Fruit fly (Drosophila melanogaster) whole organism, prepupa: Measurements from ENCODE around the gene CG14374.

Experiments used
- Blimp-1 ChIP-seq: fragments of 200-800 bp; sonication (Bioruptor generic); optimal IDR thresholded peaks from 3 replicates; lab custom pipeline; 2017; ENCODE audit warnings: missing biosample characterization, missing genetic modification characterization, mild to moderate bottlenecking, moderate library complexity, missing genetic modification reagents
- CG10631 ChIP-seq: fragments of 200-800 bp; sonication (Bioruptor generic); optimal IDR thresholded peaks from 2 replicates; lab custom pipeline; 2016; ENCODE audit warnings: missing biosample characterization, missing genetic modification characterization
- CG10669 ChIP-seq: fragments of 200-800 bp; sonication (Bioruptor generic); optimal IDR thresholded peaks from 3 replicates; lab custom pipeline; 2018; ENCODE audit warnings: missing biosample characterization, mild to moderate bottlenecking, missing genetic modification characterization, moderate library complexity
- CG11294 ChIP-seq: fragments of 200-800 bp; sonication (Bioruptor generic); IDR thresholded peaks from 2 replicates; pipeline ENCODE4 v1.3.6; 2022; ENCODE audit warnings: missing biosample characterization, missing genetic modification characterization
- CG11762 ChIP-seq: fragments of 200-800 bp; sonication (Bioruptor generic); optimal IDR thresholded peaks from 3 replicates; lab custom pipeline; 2016; ENCODE audit warnings: missing biosample characterization, missing genetic modification characterization; ENCODE audit not compliant: insufficient read depth
- CG11902 ChIP-seq: fragments of 200-800 bp; sonication (Bioruptor generic); optimal IDR thresholded peaks from 3 replicates; lab custom pipeline; 2016; ENCODE audit warnings: missing biosample characterization, missing genetic modification characterization
- CG15336 ChIP-seq: fragments of 200-800 bp; sonication (Bioruptor generic); IDR thresholded peaks from 2 replicates; pipeline ENCODE4 v1.3.6; 2022; ENCODE audit warnings: missing biosample characterization, missing genetic modification characterization
- CG1621 ChIP-seq: fragments of 200-800 bp; sonication (Bioruptor generic); optimal IDR thresholded peaks from 3 replicates; lab custom pipeline; 2018; ENCODE audit warnings: missing biosample characterization, mild to moderate bottlenecking, missing genetic modification characterization
- CG16779 ChIP-seq: fragments of 200-800 bp; sonication (Bioruptor generic); optimal IDR thresholded peaks from 3 replicates; lab custom pipeline; 2017; ENCODE audit warnings: missing biosample characterization, mild to moderate bottlenecking, missing genetic modification characterization
- CG31627 ChIP-seq: fragments of 200-800 bp; sonication (Bioruptor generic); optimal IDR thresholded peaks from 3 replicates; lab custom pipeline; 2016; ENCODE audit warnings: missing biosample characterization, missing genetic modification characterization
- CG32006 ChIP-seq: fragments of 200-800 bp; sonication (Bioruptor generic); optimal IDR thresholded peaks from 3 replicates; lab custom pipeline; 2017; ENCODE audit warnings: missing biosample characterization, mild to moderate bottlenecking, missing genetic modification characterization
- CG34406 ChIP-seq: fragments of 200-800 bp; sonication (Bioruptor generic); optimal IDR thresholded peaks from 3 replicates; lab custom pipeline; 2016; ENCODE audit warnings: missing biosample characterization, missing genetic modification characterization
- CG3919 ChIP-seq: fragments of 200-800 bp; sonication (Bioruptor generic); optimal IDR thresholded peaks from 3 replicates; lab custom pipeline; 2016; ENCODE audit warnings: missing biosample characterization, missing genetic modification characterization
- CG4318 ChIP-seq: fragments of 200-800 bp; sonication (Bioruptor generic); optimal IDR thresholded peaks from 3 replicates; lab custom pipeline; 2017; ENCODE audit warnings: missing biosample characterization, mild to moderate bottlenecking, missing genetic modification characterization
- CG6163 ChIP-seq: fragments of 200-800 bp; sonication (Bioruptor generic); IDR thresholded peaks from 3 replicates; pipeline ENCODE4 v1.3.6; 2022; ENCODE audit warnings: missing biosample characterization, missing genetic modification characterization
- CG6792 ChIP-seq: fragments of 200-800 bp; sonication (Bioruptor generic); optimal IDR thresholded peaks from 3 replicates; lab custom pipeline; 2016; ENCODE audit warnings: missing biosample characterization, missing genetic modification characterization
- CG6808 ChIP-seq: fragments of 200-800 bp; sonication (Bioruptor generic); optimal IDR thresholded peaks from 3 replicates; lab custom pipeline; 2017; ENCODE audit warnings: missing biosample characterization, missing genetic modification characterization, mild to moderate bottlenecking, moderate library complexity, missing genetic modification reagents
- CG7368 ChIP-seq: fragments of 200-800 bp; sonication (Bioruptor generic); optimal IDR thresholded peaks from 3 replicates; lab custom pipeline; 2016; ENCODE audit warnings: missing biosample characterization, missing genetic modification characterization
- CG8119 ChIP-seq: fragments of 200-800 bp; sonication (Bioruptor generic); IDR thresholded peaks from 3 replicates; pipeline ENCODE4 v1.3.6; 2022; ENCODE audit warnings: missing biosample characterization, missing genetic modification characterization
- CG8319 ChIP-seq: fragments of 200-800 bp; sonication (Bioruptor generic); optimal IDR thresholded peaks from 3 replicates; lab custom pipeline; 2016; ENCODE audit warnings: missing biosample characterization, missing genetic modification characterization
- CG9139 ChIP-seq: fragments of 200-800 bp; sonication (Bioruptor generic); optimal IDR thresholded peaks from 3 replicates; lab custom pipeline; 2017; ENCODE audit warnings: missing biosample characterization, mild to moderate bottlenecking, missing genetic modification characterization
- Eip75B ChIP-seq: fragments of 200-800 bp; sonication (Bioruptor generic); optimal IDR thresholded peaks from 3 replicates; lab custom pipeline; 2016; ENCODE audit warnings: missing biosample characterization, missing genetic modification characterization
- Eip78C ChIP-seq: fragments of 200-800 bp; sonication (Bioruptor generic); peaks from one replicate; lab custom pipeline; 2016; ENCODE audit warnings: missing biosample characterization, missing genetic modification characterization
- Eip93F ChIP-seq: fragments of 200-800 bp; sonication (Bioruptor generic); optimal IDR thresholded peaks from 2 replicates; lab custom pipeline; 2016; ENCODE audit warnings: missing biosample characterization, mild to moderate bottlenecking, missing genetic modification characterization
- Ets21C ChIP-seq: fragments of 200-800 bp; sonication (Bioruptor generic); optimal IDR thresholded peaks from 3 replicates; lab custom pipeline; 2016; ENCODE audit warnings: missing biosample characterization, missing genetic modification characterization
- Ets96B ChIP-seq: fragments of 200-800 bp; optimal IDR thresholded peaks from 2 replicates; lab custom pipeline; 2019; ENCODE audit warnings: missing biosample characterization, mild to moderate bottlenecking, missing genetic modification characterization, moderate library complexity
- Gug ChIP-seq: fragments of 200-800 bp; sonication (Bioruptor generic); IDR thresholded peaks from 2 replicates; pipeline ENCODE4 v1.3.6; 2022; ENCODE audit warnings: missing biosample characterization, missing genetic modification characterization
- Hr38 ChIP-seq: sonication (Bioruptor generic); optimal IDR thresholded peaks from 2 replicates; lab custom pipeline; 2016; ENCODE audit warnings: missing biosample characterization, missing genetic modification characterization
- Hr39 ChIP-seq: fragments of 200-800 bp; sonication (Bioruptor generic); optimal IDR thresholded peaks from 2 replicates; lab custom pipeline; 2016; ENCODE audit warnings: missing biosample characterization, missing genetic modification characterization
- OdsH ChIP-seq: fragments of 200-800 bp; sonication (Bioruptor generic); optimal IDR thresholded peaks from 3 replicates; lab custom pipeline; 2016; ENCODE audit warnings: missing biosample characterization, missing genetic modification characterization
- Smox ChIP-seq: fragments of 200-800 bp; sonication (Bioruptor generic); optimal IDR thresholded peaks from 3 replicates; lab custom pipeline; 2016; ENCODE audit warnings: missing biosample characterization, missing genetic modification characterization
- Sox102F ChIP-seq: fragments of 200-800 bp; sonication (Bioruptor generic); optimal IDR thresholded peaks from 2 replicates; lab custom pipeline; 2016; ENCODE audit warnings: missing biosample characterization, mild to moderate bottlenecking, missing genetic modification characterization
- Sox14 ChIP-seq: fragments of 200-800 bp; sonication (Bioruptor generic); optimal IDR thresholded peaks from 3 replicates; lab custom pipeline; 2016; ENCODE audit warnings: missing biosample characterization, missing genetic modification characterization
- acj6 ChIP-seq: fragments of 200-800 bp; sonication (Bioruptor generic); optimal IDR thresholded peaks from 3 replicates; lab custom pipeline; 2016; ENCODE audit warnings: missing biosample characterization, missing genetic modification characterization
- cyc ChIP-seq: fragments of 200-800 bp; sonication (Bioruptor generic); optimal IDR thresholded peaks from 3 replicates; lab custom pipeline; 2016; ENCODE audit warnings: missing biosample characterization, missing genetic modification characterization
- dsx ChIP-seq: fragments of 200-800 bp; optimal IDR thresholded peaks from 3 replicates; lab custom pipeline; 2019; ENCODE audit warnings: missing biosample characterization, mild to moderate bottlenecking, missing genetic modification characterization, moderate library complexity; ENCODE audit not compliant: poor library complexity, severe bottlenecking
- eg ChIP-seq: fragments of 200-800 bp; sonication (Bioruptor generic); IDR thresholded peaks from 3 replicates; pipeline ENCODE4 v1.3.6; 2022; ENCODE audit warnings: missing biosample characterization, missing genetic modification characterization
- esn ChIP-seq: fragments of 200-800 bp; sonication (Bioruptor generic); optimal IDR thresholded peaks from 2 replicates; lab custom pipeline; 2016; ENCODE audit warnings: missing biosample characterization, mild to moderate bottlenecking, missing genetic modification characterization, moderate library complexity
- fd85E ChIP-seq: fragments of 200-800 bp; sonication (Bioruptor generic); optimal IDR thresholded peaks from 3 replicates; lab custom pipeline; 2016; ENCODE audit warnings: missing biosample characterization, missing genetic modification characterization
- fkh ChIP-seq: fragments of 200-800 bp; sonication (Bioruptor generic); optimal IDR thresholded peaks from 3 replicates; lab custom pipeline; 2017; ENCODE audit warnings: missing biosample characterization, mild to moderate bottlenecking, missing genetic modification characterization, moderate library complexity
- lz ChIP-seq: fragments of 200-800 bp; sonication (Bioruptor generic); optimal IDR thresholded peaks from 3 replicates; lab custom pipeline; 2016; ENCODE audit warnings: missing biosample characterization, missing genetic modification characterization
- pdm3 ChIP-seq: fragments of 200-800 bp; sonication (Bioruptor generic); optimal IDR thresholded peaks from 3 replicates; lab custom pipeline; 2016; ENCODE audit warnings: missing biosample characterization, missing genetic modification characterization
- salr ChIP-seq, 2 experiments: fragments of 200-800 bp; sonication (Bioruptor generic); optimal IDR thresholded peaks; 3 replicates each; lab custom pipeline; 2016 to 2018; ENCODE audit warnings: missing biosample characterization in 2 of 2, missing genetic modification characterization in 2 of 2, mild to moderate bottlenecking in 1 of 2
- spab ChIP-seq: fragments of 200-800 bp; sonication (Bioruptor generic); optimal IDR thresholded peaks from 2 replicates; lab custom pipeline; 2017; ENCODE audit warnings: missing biosample characterization, mild to moderate bottlenecking, missing genetic modification characterization, missing genetic modification reagents
- svp ChIP-seq: fragments of 200-800 bp; sonication (Bioruptor generic); peaks from one replicate; lab custom pipeline; 2016; ENCODE audit warnings: missing biosample characterization, missing genetic modification characterization
- topi ChIP-seq: fragments of 200-800 bp; sonication (Bioruptor generic); optimal IDR thresholded peaks from 3 replicates; lab custom pipeline; 2016; ENCODE audit warnings: missing biosample characterization, missing genetic modification characterization
- vri ChIP-seq: fragments of 200-800 bp; sonication (Bioruptor generic); optimal IDR thresholded peaks from 3 replicates; lab custom pipeline; 2016; ENCODE audit warnings: missing biosample characterization, mild to moderate bottlenecking, missing genetic modification characterization

The CG14374 gene

DNA sequence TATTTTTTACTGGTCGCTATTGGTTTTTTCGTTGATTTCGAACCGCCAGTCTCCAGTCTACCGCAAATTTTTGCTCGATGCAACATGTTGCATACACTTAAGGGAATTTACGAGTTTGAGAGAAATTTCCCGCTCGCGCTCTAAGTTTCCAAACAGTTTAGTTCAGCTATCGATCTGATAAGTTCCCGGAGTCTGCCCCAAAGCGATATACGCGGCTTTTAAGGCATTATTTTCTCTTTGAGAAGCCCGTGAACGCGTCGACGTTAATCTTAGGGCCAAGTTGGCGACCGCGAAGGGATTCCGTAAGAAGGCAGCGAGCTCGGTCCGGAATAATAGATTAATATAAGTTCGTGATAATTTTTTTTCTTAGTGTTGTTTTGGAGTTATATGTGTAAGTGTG, 22.0 kb downstream of the CG14374 start:
- TF ChIP-seq svp = no peak
- TF ChIP-seq salr (GFP tag; optimal IDR thresholded peaks at IDR 0.05; lab: Kevin White, UChicago) = no peak
- TF ChIP-seq Ets96B (tag; lab: Kevin White, UChicago) = peak; percentile 24
- peak; percentile 24 for TF ChIP-seq CG10669 (GFP tag; lab: Kevin White, UChicago)
- TF ChIP-seq CG6163 (GFP tag; lab: Robert Waterston, UW) = 0 out of 3 replicates have a peak, but pooled peaks have one; percentile 22
- peak; percentile 15 for TF ChIP-seq esn (GFP tag; lab: Kevin White, UChicago)
- TF ChIP-seq OdsH (GFP tag; lab: Kevin White, UChicago) = no peak

DNA sequence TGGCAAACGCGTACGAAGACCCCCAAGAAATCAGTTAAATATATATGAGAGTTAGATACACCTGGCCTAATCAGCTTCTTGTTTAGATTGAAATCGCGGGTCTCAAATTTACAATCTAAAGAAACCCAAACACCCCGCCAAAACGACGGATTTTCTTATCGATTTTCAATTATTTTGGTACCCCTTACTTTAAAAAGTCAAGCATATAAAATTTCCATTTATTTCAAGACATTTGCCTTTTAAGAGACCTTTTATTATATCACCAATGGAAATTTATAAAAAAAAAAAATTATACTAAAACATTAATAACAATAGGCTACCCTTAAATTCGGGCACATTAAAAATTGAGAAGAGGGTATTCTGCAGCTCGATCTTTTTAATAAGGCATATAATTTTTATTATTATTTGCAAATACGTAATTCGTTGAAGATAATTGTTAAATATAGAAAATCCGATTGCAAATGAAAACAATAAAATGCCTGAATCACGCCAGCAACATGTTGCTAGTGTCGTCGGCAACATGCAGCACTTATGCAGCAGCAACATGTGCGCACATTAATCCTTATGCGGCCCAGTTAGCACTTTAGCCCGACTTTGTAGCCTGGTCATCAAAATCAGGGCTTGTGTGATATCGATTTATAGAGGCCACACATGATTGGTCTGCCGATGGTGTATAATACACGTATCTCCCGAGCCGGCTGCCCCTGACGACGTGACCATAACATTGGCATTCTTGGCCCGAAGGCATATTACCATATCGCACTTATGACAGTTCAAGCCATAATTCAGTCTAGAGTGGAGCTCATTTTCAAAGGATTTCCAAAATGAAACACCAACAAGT, 24.9 kb downstream of the CG14374 start, which contains the start of the genes Lip3 and CG34309:
Lip3 (minus strand) TSS at position 65 of the 841 bp plus-strand sequence.
CG34309 (plus strand) TSS at position 791 of the 841 bp plus-strand sequence.
- TF ChIP-seq CG1621 (tag; lab: Kevin White, UChicago) = no peak
- TF ChIP-seq CG10669 (GFP tag; lab: Kevin White, UChicago) = no peak
- TF ChIP-seq Eip93F (GFP tag; lab: Kevin White, UChicago) = peak; percentile 15
- no peak for TF ChIP-seq spab (GFP tag; lab: Kevin White, UChicago)
- peak; percentile 28 for TF ChIP-seq Sox14 (GFP tag; lab: Kevin White, UChicago)
- peak; percentile 39 for TF ChIP-seq acj6 (GFP tag; lab: Kevin White, UChicago)
- no peak for TF ChIP-seq fd85E
- no peak for TF ChIP-seq CG6808 (GFP tag; lab: Kevin White, UChicago)
- TF ChIP-seq Ets21C (GFP tag; lab: Kevin White, UChicago) = peak; percentile 46
- no peak for TF ChIP-seq CG11902 (GFP tag; lab: Kevin White, UChicago)
- TF ChIP-seq Eip78C (GFP tag; lab: Kevin White, UChicago) = no peak
- TF ChIP-seq fkh (GFP tag; lab: Kevin White, UChicago) = no peak
- peak; percentile 48 for TF ChIP-seq CG6792 (GFP tag; lab: Kevin White, UChicago)
- TF ChIP-seq CG15336 (GFP tag; lab: Robert Waterston, UW) = no peak
- TF ChIP-seq pdm3 = peak; percentile 34
- no peak for TF ChIP-seq CG34406 (GFP tag; lab: Kevin White, UChicago)
- TF ChIP-seq Hr38 (GFP tag; lab: Kevin White, UChicago) = no peak
- TF ChIP-seq Sox102F (GFP tag; lab: Kevin White, UChicago) = no peak
- peak; percentile 53 for TF ChIP-seq lz (GFP tag; lab: Kevin White, UChicago)
- TF ChIP-seq salr (GFP tag; optimal IDR thresholded peaks at IDR 0.05; lab: Kevin White, UChicago) = no peak
- TF ChIP-seq Hr39 (GFP tag; lab: Kevin White, UChicago) = peak; percentile 39
- TF ChIP-seq Eip75B (GFP tag; lab: Kevin White, UChicago) = no peak
- peak; percentile 35 for TF ChIP-seq OdsH (GFP tag; lab: Kevin White, UChicago)
- TF ChIP-seq CG32006 (GFP tag; lab: Kevin White, UChicago) = no peak
- TF ChIP-seq topi (GFP tag; lab: Kevin White, UChicago) = peak; percentile 31
- TF ChIP-seq CG11762 (GFP tag; lab: Kevin White, UChicago) = no peak
- TF ChIP-seq CG6163 (GFP tag; lab: Robert Waterston, UW) = no peak
- peak; percentile 52 for TF ChIP-seq CG31627
- TF ChIP-seq CG8119 (GFP tag; lab: Robert Waterston, UW) = no peak
- no peak for TF ChIP-seq eg (GFP tag; lab: Robert Waterston, UW)
- TF ChIP-seq Smox (GFP tag; lab: Kevin White, UChicago) = peak; percentile 72
- TF ChIP-seq Ets96B (tag; lab: Kevin White, UChicago) = peak; percentile 10
- no peak for TF ChIP-seq CG16779 (tag; lab: Kevin White, UChicago)
- no peak for TF ChIP-seq Gug (GFP tag; lab: Robert Waterston, UW)
- no peak for TF ChIP-seq dsx (GFP tag; lab: Kevin White, UChicago)
- peak; percentile 36 for TF ChIP-seq Blimp-1
- no peak for TF ChIP-seq CG11294 (GFP tag; lab: Robert Waterston, UW)
- peak; percentile 90 for TF ChIP-seq svp
- TF ChIP-seq CG4318 (GFP tag; lab: Kevin White, UChicago) = no peak
- peak; percentile 32 for TF ChIP-seq cyc (GFP tag; lab: Kevin White, UChicago)
- TF ChIP-seq esn (GFP tag; lab: Kevin White, UChicago) = peak; percentile 85
- peak; percentile 86 for TF ChIP-seq vri (GFP tag; lab: Kevin White, UChicago)
- no peak for TF ChIP-seq CG3919 (GFP tag; lab: Kevin White, UChicago)
- TF ChIP-seq CG10631 (GFP tag; lab: Kevin White, UChicago) = no peak
- no peak for TF ChIP-seq CG9139
- no peak for TF ChIP-seq CG7368 (GFP tag; lab: Kevin White, UChicago)
- TF ChIP-seq CG8319 (GFP tag; lab: Kevin White, UChicago) = no peak
